Worm (Caenorhabditis elegans): ENCODE results near the gene fan-1.

The fan-1 gene

DNA sequence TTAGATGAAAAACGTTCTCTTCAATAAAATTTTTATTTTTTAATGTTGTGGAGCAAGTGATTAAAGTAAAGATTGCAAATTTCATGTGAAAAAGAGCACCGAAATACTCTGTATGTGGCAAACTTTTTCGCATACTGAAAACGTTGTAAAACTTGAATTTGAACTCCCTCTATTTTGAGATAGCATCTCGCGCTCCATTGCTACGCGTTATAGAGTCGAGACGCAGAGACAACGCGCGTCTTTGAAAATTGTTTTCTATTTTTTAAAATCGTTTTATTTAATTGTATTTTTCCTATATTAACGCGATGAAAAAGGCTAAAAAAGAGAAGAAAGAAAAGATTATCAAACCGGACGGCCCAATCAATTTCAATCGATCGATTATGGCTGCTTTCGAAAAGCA is at the start of gene fan-1:
Gene fan-1 (plus strand): TSS at position 78 of the 400 bp plus-strand sequence.
- TF ChIP-seq nhr-23 (tag; optimal IDR thresholded peaks at IDR 0.05) = peak; percentile 71
- TF ChIP-seq R02D3.7 (tag; optimal IDR thresholded peaks at IDR 0.05) = peak; percentile 49
- peak; percentile 55 for TF ChIP-seq snpc-4 (tag; optimal IDR thresholded peaks at IDR 0.05)
- TF ChIP-seq lsy-12 (tag; optimal IDR thresholded peaks at IDR 0.05) = no peak
- peak; percentile 84 for TF ChIP-seq nfya-1 (tag; optimal IDR thresholded peaks at IDR 0.05; ENCODE audit: insufficient read depth)
- peak; percentile 85 for TF ChIP-seq pha-4 (tag; optimal IDR thresholded peaks at IDR 0.05)
- no peak for TF ChIP-seq fos-1 (tag; optimal IDR thresholded peaks at IDR 0.05)
- TF ChIP-seq hmg-11 (tag; optimal IDR thresholded peaks at IDR 0.05) = peak; percentile 15
- TF ChIP-seq ceh-28 (tag; optimal IDR thresholded peaks at IDR 0.05) = peak; percentile 18
- peak; percentile 32 for TF ChIP-seq lin-39 (tag; optimal IDR thresholded peaks at IDR 0.05)
- TF ChIP-seq elt-2 (tag; optimal IDR thresholded peaks at IDR 0.05) = no peak
- TF ChIP-seq skn-1 (tag; optimal IDR thresholded peaks at IDR 0.05) = peak; percentile 58
- TF ChIP-seq nhr-25 (tag; optimal IDR thresholded peaks at IDR 0.05) = peak; percentile 12
- peak; percentile 17 for TF ChIP-seq nhr-43 (tag; optimal IDR thresholded peaks at IDR 0.05; ENCODE audit: poor library complexity, severe bottlenecking)
- TF ChIP-seq lin-15B (tag; optimal IDR thresholded peaks at IDR 0.05) = peak; percentile 63

DNA sequence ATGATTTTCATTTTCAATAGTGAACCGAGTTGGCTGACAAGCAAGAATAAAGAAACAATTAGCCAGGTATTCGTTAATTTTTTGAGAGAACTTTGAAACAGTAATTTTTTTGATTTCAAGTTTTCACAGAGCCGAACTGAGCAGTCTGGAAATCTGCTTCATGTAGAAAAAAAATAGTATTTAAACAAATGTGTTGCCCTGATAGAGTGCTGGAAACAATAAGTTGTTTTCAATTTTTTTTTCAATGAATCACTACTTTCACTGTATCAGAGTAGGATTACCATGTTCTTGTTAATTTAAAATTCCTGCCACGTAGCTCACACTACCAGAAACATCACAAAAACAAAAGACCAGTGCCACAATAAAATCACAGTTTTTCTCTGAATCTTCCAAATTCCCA is 48.1 kb upstream of the fan-1 start:
- no peak for TF ChIP-seq fos-1 (tag; optimal IDR thresholded peaks at IDR 0.05)

DNA sequence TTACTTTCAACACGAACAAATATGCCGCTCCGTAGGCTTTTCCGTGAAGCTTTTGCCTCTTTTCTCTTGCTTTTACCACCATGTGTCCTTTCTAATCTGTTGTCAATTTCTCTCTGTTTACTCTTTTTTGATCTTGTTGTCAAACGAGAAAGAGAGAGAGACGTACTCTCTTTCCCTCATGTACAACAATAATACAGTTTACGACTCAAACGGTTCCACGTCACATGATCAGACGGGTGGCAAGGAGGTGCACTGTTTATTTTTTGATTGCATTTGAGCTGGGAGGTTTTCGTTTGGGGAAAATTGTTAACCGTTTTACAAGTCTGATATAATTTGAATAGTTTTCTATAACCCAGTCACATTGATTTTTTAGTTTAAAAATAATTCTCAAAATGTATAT is 47.6 kb upstream of the fan-1 start:
- TF ChIP-seq hmg-11 (tag; optimal IDR thresholded peaks at IDR 0.05) = no peak
- TF ChIP-seq pha-4 (tag; optimal IDR thresholded peaks at IDR 0.05) = peak; percentile 100
- TF ChIP-seq pqm-1 (tag; optimal IDR thresholded peaks at IDR 0.05) = peak; percentile 56
- TF ChIP-seq elt-2 (tag; optimal IDR thresholded peaks at IDR 0.05) = peak; percentile 58
- TF ChIP-seq lsy-12 (tag; optimal IDR thresholded peaks at IDR 0.05) = no peak

DNA sequence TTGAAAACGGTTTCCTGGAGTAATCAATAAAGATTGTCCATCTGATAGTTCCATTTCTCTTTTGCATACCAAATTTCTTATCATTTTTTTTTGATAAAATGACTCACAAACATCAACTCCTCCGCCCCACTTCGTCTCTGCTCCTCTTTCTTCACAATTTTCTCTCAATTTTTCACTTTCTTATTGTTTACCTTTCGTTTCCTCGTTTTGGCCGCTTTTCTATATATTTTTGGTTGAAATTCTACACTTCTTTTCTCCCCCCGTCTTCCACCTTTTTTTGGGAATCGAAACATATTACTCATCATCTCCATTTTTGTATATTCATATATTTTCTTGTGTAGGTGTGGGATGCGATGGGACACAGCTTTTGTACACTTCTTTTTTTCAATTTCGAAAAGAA is 45.8 kb upstream of the fan-1 start:
- TF ChIP-seq lin-39 (tag; optimal IDR thresholded peaks at IDR 0.05) (no peak), jun-1 (tag; optimal IDR thresholded peaks at IDR 0.05) (peak; percentile 2), pqm-1 (tag; optimal IDR thresholded peaks at IDR 0.05) (peak; percentile 58), ZK546.5 (tag; optimal IDR thresholded peaks at IDR 0.05) (no peak), ceh-28 (tag; optimal IDR thresholded peaks at IDR 0.05) (no peak), elt-2 (tag; optimal IDR thresholded peaks at IDR 0.05) (peak; percentile 80), elt-1 (tag; optimal IDR thresholded peaks at IDR 0.05) (no peak), pha-4 (tag; optimal IDR thresholded peaks at IDR 0.05) (peak; percentile 72)

DNA sequence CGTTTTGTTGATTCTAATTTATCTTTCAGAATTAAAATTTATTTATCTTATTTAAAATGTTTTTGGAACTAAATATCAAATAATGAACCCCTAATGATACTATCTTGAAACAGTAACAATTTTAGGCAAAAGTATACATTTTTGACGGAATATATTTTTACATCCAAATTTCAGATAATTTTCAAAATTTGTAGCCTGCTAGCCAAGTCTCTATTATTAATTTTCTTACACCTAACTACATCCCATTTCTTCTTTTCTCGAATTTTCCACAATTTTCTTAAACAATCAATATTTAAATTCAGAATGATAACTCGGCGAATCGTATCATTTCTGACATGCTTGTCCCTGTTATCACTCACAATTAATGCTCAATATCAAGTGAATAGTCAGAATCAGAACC is 42.1 kb upstream of the fan-1 start, which contains the start of gene pqn-89:
Gene pqn-89 (plus strand): TSS at position 301 of the 400 bp plus-strand sequence.
- TF ChIP-seq elt-2 (tag; optimal IDR thresholded peaks at IDR 0.05) (peak; percentile 36), nhr-25 (tag; optimal IDR thresholded peaks at IDR 0.05) (no peak)

DNA sequence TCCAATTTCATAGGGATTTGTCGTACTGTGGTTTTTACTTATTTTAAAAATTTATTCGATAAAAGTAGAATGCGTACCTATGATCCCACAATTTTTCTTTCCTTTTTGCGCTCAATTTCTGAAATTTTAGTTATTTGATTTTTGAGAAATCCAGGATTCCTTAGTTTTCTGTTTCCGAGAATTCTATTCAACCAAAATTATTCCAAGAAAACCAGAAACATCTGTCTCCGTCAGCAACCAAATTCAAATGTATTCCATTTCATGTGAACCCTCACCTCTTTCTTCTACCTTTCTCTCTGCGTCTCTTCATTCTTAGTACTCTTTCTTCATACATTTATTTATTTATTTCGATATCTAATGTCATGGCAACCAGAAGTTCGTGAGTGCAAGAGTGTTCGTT is 36.7 kb upstream of the fan-1 start:
- TF ChIP-seq snpc-4 (tag; optimal IDR thresholded peaks at IDR 0.05) (no peak), nhr-67 (tag; optimal IDR thresholded peaks at IDR 0.05) (no peak), ztf-4 (tag; optimal IDR thresholded peaks at IDR 0.05) (no peak), nhr-237 (tag; optimal IDR thresholded peaks at IDR 0.05) (no peak), nhr-11 (tag; optimal IDR thresholded peaks at IDR 0.05) (no peak), elt-3 (tag; optimal IDR thresholded peaks at IDR 0.05) (no peak), tbx-2 (tag; optimal IDR thresholded peaks at IDR 0.05) (no peak), lin-39 (tag; optimal IDR thresholded peaks at IDR 0.05) (no peak), nfya-1 (tag; optimal IDR thresholded peaks at IDR 0.05; ENCODE audit: insufficient read depth) (no peak), ZK546.5 (tag; optimal IDR thresholded peaks at IDR 0.05) (no peak), nhr-23 (tag; optimal IDR thresholded peaks at IDR 0.05) (no peak), unc-39 (tag; optimal IDR thresholded peaks at IDR 0.05) (no peak), lsy-12 (tag; optimal IDR thresholded peaks at IDR 0.05) (no peak)

DNA sequence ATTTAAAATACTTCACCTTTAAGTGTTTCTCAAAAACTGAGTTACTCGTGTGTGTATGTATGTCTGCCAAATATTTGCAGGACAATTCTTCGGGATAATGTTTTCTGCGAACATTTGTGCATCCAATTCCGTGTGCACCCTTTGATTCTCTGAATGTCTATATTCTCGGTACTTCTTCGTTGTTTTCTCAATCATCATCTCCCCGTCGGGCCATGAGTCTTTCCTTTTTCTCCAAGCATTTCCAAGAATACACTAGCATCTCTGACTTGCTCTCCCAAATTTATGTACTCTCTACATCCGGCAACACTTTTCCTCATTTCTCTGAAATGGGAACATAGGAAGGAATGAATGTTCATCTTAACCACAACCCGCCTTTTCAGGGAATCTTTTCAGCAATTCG is 33.8 kb upstream of the fan-1 start:
- TF ChIP-seq fkh-10 (GFP tag; optimal IDR thresholded peaks at IDR 0.05) (no peak), lsy-12 (tag; optimal IDR thresholded peaks at IDR 0.05) (no peak), nhr-77 (tag; optimal IDR thresholded peaks at IDR 0.05) (no peak), nhr-23 (tag; optimal IDR thresholded peaks at IDR 0.05) (no peak), elt-3 (tag; optimal IDR thresholded peaks at IDR 0.05) (no peak), pqm-1 (tag; optimal IDR thresholded peaks at IDR 0.05) (no peak), nhr-76 (tag; optimal IDR thresholded peaks at IDR 0.05) (no peak), nhr-67 (tag; optimal IDR thresholded peaks at IDR 0.05) (no peak), hmg-11 (tag; optimal IDR thresholded peaks at IDR 0.05) (no peak), skn-1 (tag; optimal IDR thresholded peaks at IDR 0.05) (no peak), ceh-16 (tag; optimal IDR thresholded peaks at IDR 0.05) (no peak), ztf-11 (tag; optimal IDR thresholded peaks at IDR 0.05) (no peak), egl-27 (tag; optimal IDR thresholded peaks at IDR 0.05) (no peak), unc-62 (GFP tag; optimal IDR thresholded peaks at IDR 0.05) (no peak), nhr-11 (tag; optimal IDR thresholded peaks at IDR 0.05) (peak; percentile 81), unc-39 (tag; optimal IDR thresholded peaks at IDR 0.05) (no peak), mdl-1 (tag; optimal IDR thresholded peaks at IDR 0.05) (no peak), nfya-1 (tag; optimal IDR thresholded peaks at IDR 0.05; ENCODE audit: insufficient read depth) (peak; percentile 44), snpc-4 (tag; optimal IDR thresholded peaks at IDR 0.05) (peak; percentile 13), tbx-2 (tag; optimal IDR thresholded peaks at IDR 0.05) (peak; percentile 67), ceh-82 (tag; optimal IDR thresholded peaks at IDR 0.05) (no peak), pha-4 (tag; optimal IDR thresholded peaks at IDR 0.05) (no peak), ceh-28 (tag; optimal IDR thresholded peaks at IDR 0.05) (no peak), lin-39 (tag; optimal IDR thresholded peaks at IDR 0.05) (peak; percentile 13)
